Worm (Caenorhabditis elegans): ENCODE data around the gene C50F4.9.

- no peak for TF ChIP-seq elt-1 (tag; optimal IDR thresholded peaks at IDR 0.05; ENCODE audit: borderline replicate concordance, insufficient read depth)
- no peak for TF ChIP-seq snpc-4 (tag; optimal IDR thresholded peaks at IDR 0.05)
- TF ChIP-seq unc-39 (tag; optimal IDR thresholded peaks at IDR 0.05): no peak
- no peak for TF ChIP-seq sem-2 (GFP tag; optimal IDR thresholded peaks at IDR 0.05)
- TF ChIP-seq unc-62 (GFP tag; optimal IDR thresholded peaks at IDR 0.05): no peak
- no peak for TF ChIP-seq ztf-11 (tag; optimal IDR thresholded peaks at IDR 0.05)
- no peak for TF ChIP-seq lin-13 (tag; optimal IDR thresholded peaks at IDR 0.05)
- TF ChIP-seq nhr-237 (tag; optimal IDR thresholded peaks at IDR 0.05): no peak
- no peak for TF ChIP-seq nhr-12 (tag; optimal IDR thresholded peaks at IDR 0.05)
- no peak for TF ChIP-seq drap-1 (GFP tag; optimal IDR thresholded peaks at IDR 0.05)
- TF ChIP-seq M03D4.4 (tag; optimal IDR thresholded peaks at IDR 0.05): no peak
Measured at ce11 chrV:9485508-9485907, 38.5 kb downstream of the C50F4.9 start.

All from whole organism, mixed stage, embryonic.